Fruit fly (Drosophila melanogaster) whole organism, embryonic: Measurements from ENCODE around the gene Cyp12a5.

Experiments
- CG11456 ChIP-seq: fragments of 200-800 bp; sonication (Bioruptor generic); IDR thresholded peaks from 3 replicates; pipeline ENCODE4 v1.3.6; 2022; ENCODE audit warnings: missing biosample characterization, missing genetic modification characterization
- CG12391 ChIP-seq: fragments of 200-800 bp; sonication (Bioruptor generic); optimal IDR thresholded peaks from 3 replicates; lab custom pipeline; 2018; ENCODE audit warnings: missing biosample characterization, mild to moderate bottlenecking, missing genetic modification characterization, moderate library complexity
- CG1603 ChIP-seq: fragments of 200-800 bp; sonication (Bioruptor generic); optimal IDR thresholded peaks from 2 replicates; lab custom pipeline; 2019; ENCODE audit warnings: missing biosample characterization, mild to moderate bottlenecking, missing genetic modification characterization, moderate library complexity
- CG2116 ChIP-seq: fragments of 200-800 bp; sonication (Bioruptor generic); optimal IDR thresholded peaks from 3 replicates; lab custom pipeline; 2018; ENCODE audit warnings: missing biosample characterization, mild to moderate bottlenecking, missing genetic modification characterization
- CG31441 ChIP-seq: fragments of 200-800 bp; sonication (Bioruptor generic); IDR thresholded peaks from 2 replicates; pipeline ENCODE4 v1.3.6; 2022; ENCODE audit warnings: missing biosample characterization, missing genetic modification characterization
- CG3281 ChIP-seq: fragments of 200-800 bp; sonication (Bioruptor generic); optimal IDR thresholded peaks from 3 replicates; lab custom pipeline; 2017; ENCODE audit warnings: missing biosample characterization, mild to moderate bottlenecking, missing genetic modification characterization
- CG33213 ChIP-seq: fragments of 200-800 bp; sonication (Bioruptor generic); optimal IDR thresholded peaks from 3 replicates; lab custom pipeline; 2016; ENCODE audit warnings: missing biosample characterization, missing genetic modification characterization
- CG33557 ChIP-seq: fragments of 200-800 bp; sonication (Bioruptor generic); optimal IDR thresholded peaks from 2 replicates; lab custom pipeline; 2019; ENCODE audit warnings: missing biosample characterization, mild to moderate bottlenecking, missing genetic modification characterization, moderate library complexity
- CG34422 ChIP-seq: fragments of 200-800 bp; sonication (Bioruptor generic); IDR thresholded peaks from 3 replicates; pipeline ENCODE4 v1.3.6; 2022; ENCODE audit warnings: missing biosample characterization, missing genetic modification characterization
- CG3847 ChIP-seq: fragments of 200-800 bp; sonication (Bioruptor generic); IDR thresholded peaks from 2 replicates; pipeline ENCODE4 v1.3.6; 2022; ENCODE audit warnings: missing biosample characterization, missing genetic modification characterization
- CG4854 ChIP-seq: fragments of 200-800 bp; sonication (Bioruptor generic); optimal IDR thresholded peaks from 2 replicates; lab custom pipeline; 2016; ENCODE audit warnings: missing biosample characterization, missing genetic modification characterization, inconsistent platforms
- CG8765 ChIP-seq: fragments of 200-800 bp; sonication (Bioruptor generic); IDR thresholded peaks from 2 replicates; pipeline ENCODE4 v1.3.6; 2022; ENCODE audit warnings: missing biosample characterization, missing genetic modification characterization
- CkIIα-i1 ChIP-seq: fragments of 200-800 bp; sonication (Bioruptor generic); IDR thresholded peaks from 2 replicates; pipeline ENCODE4 v1.3.6; 2022; ENCODE audit warnings: missing biosample characterization, missing genetic modification characterization
- H15 ChIP-seq: fragments of 200-800 bp; sonication (Bioruptor generic); IDR thresholded peaks from 3 replicates; pipeline ENCODE4 v1.3.6; 2022; ENCODE audit warnings: missing biosample characterization, missing genetic modification characterization
- HLH54F ChIP-seq: fragments of 200-800 bp; sonication (Bioruptor generic); optimal IDR thresholded peaks from 3 replicates; lab custom pipeline; 2016; ENCODE audit warnings: missing biosample characterization, missing genetic modification characterization
- HmgD ChIP-seq: fragments of 200-800 bp; sonication (Bioruptor generic); optimal IDR thresholded peaks from 3 replicates; lab custom pipeline; 2016; ENCODE audit warnings: missing biosample characterization, missing genetic modification characterization
- Hmr ChIP-seq: fragments of 200-800 bp; sonication (Bioruptor generic); optimal IDR thresholded peaks from 3 replicates; lab custom pipeline; 2017; ENCODE audit warnings: mild to moderate bottlenecking, missing biosample characterization, missing genetic modification reagents, missing genetic modification characterization
- Lhr ChIP-seq: fragments of 200-800 bp; sonication (Bioruptor generic); optimal IDR thresholded peaks from 3 replicates; lab custom pipeline; 2017; ENCODE audit warnings: mild to moderate bottlenecking, missing biosample characterization, missing genetic modification reagents, missing genetic modification characterization
- MESR4 ChIP-seq: fragments of 200-800 bp; sonication (Bioruptor generic); optimal IDR thresholded peaks from 2 replicates; lab custom pipeline; 2018; ENCODE audit warnings: missing biosample characterization, mild to moderate bottlenecking, missing genetic modification characterization, moderate library complexity
- Myb ChIP-seq: fragments of 200-800 bp; sonication (Bioruptor generic); optimal IDR thresholded peaks from 2 replicates; lab custom pipeline; 2016; ENCODE audit warnings: missing biosample characterization, missing genetic modification characterization
- Neu2 ChIP-seq: fragments of 200-800 bp; sonication (Bioruptor generic); optimal IDR thresholded peaks from 3 replicates; lab custom pipeline; 2016; ENCODE audit warnings: missing biosample characterization, missing genetic modification characterization, borderline replicate concordance
- Optix ChIP-seq: fragments of 200-800 bp; sonication (Bioruptor generic); IDR thresholded peaks from 3 replicates; pipeline ENCODE4 v1.3.6; 2022; ENCODE audit warnings: missing biosample characterization, missing genetic modification characterization
- Pdp1 ChIP-seq, 2 experiments: fragments of 200-800 bp; sonication (Bioruptor generic); optimal IDR thresholded peaks; 3 replicates each; lab custom pipeline; 2016; ENCODE audit warnings: missing biosample characterization in 2 of 2, missing genetic modification characterization in 2 of 2, mild to moderate bottlenecking in 1 of 2, moderate library complexity in 1 of 2
- Rfx ChIP-seq: fragments of 200-800 bp; sonication (Bioruptor generic); IDR thresholded peaks from 2 replicates; pipeline ENCODE4 v1.3.6; 2022; ENCODE audit warnings: missing biosample characterization, missing genetic modification characterization
- Six4 ChIP-seq: fragments of 200-800 bp; sonication (Bioruptor generic); optimal IDR thresholded peaks from 2 replicates; lab custom pipeline; 2016; ENCODE audit warnings: missing biosample characterization, missing genetic modification characterization
- Ssrp ChIP-seq: fragments of 200-800 bp; sonication (Bioruptor generic); optimal IDR thresholded peaks from 2 replicates; lab custom pipeline; 2018; ENCODE audit warnings: missing biosample characterization, mild to moderate bottlenecking, missing genetic modification characterization, moderate library complexity
- Vsx1 ChIP-seq: fragments of 200-800 bp; sonication (Bioruptor generic); optimal IDR thresholded peaks from 2 replicates; lab custom pipeline; 2017; ENCODE audit warnings: missing biosample characterization, mild to moderate bottlenecking, missing genetic modification characterization, missing genetic modification reagents
- YL-1 ChIP-seq: fragments of 200-800 bp; sonication (Bioruptor generic); optimal IDR thresholded peaks from 3 replicates; lab custom pipeline; 2017; ENCODE audit warnings: missing biosample characterization, mild to moderate bottlenecking, missing genetic modification characterization
- aop ChIP-seq: fragments of 200-800 bp; sonication (Bioruptor generic); IDR thresholded peaks from 2 replicates; pipeline ENCODE4 v1.3.6; 2022; ENCODE audit warnings: missing biosample characterization, missing genetic modification characterization
- bigmax ChIP-seq: fragments of 200-800 bp; sonication (Bioruptor generic); optimal IDR thresholded peaks from 2 replicates; lab custom pipeline; 2018; ENCODE audit warnings: missing biosample characterization, mild to moderate bottlenecking, missing genetic modification characterization
- cg ChIP-seq: fragments of 200-800 bp; sonication (Bioruptor generic); optimal IDR thresholded peaks from 3 replicates; lab custom pipeline; 2019; ENCODE audit warnings: missing biosample characterization, mild to moderate bottlenecking, missing genetic modification characterization, moderate library complexity
- crp ChIP-seq, 2 experiments: fragments of 200-800 bp; sonication (Bioruptor generic); optimal IDR thresholded peaks; 2 replicates in 1 of 2; 3 replicates in 1 of 2; lab custom pipeline; 2017; ENCODE audit warnings: missing biosample characterization in 2 of 2, missing genetic modification characterization in 2 of 2, mild to moderate bottlenecking in 1 of 2, moderate library complexity in 1 of 2
- dm ChIP-seq: fragments of 200-800 bp; sonication (Bioruptor generic); optimal IDR thresholded peaks from 3 replicates; lab custom pipeline; 2016; ENCODE audit warnings: missing biosample characterization, missing genetic modification characterization
- dpn ChIP-seq, 2 experiments: fragments of 200-800 bp; sonication (Bioruptor generic); optimal IDR thresholded peaks; 3 replicates each; lab custom pipeline; 2016; ENCODE audit warnings: missing biosample characterization in 2 of 2, missing genetic modification characterization in 2 of 2
- eve ChIP-seq, 2 experiments: fragments of >200 bp; optimal IDR thresholded peaks; 2 replicates each; lab custom pipeline; 2017; ENCODE audit warnings: missing biosample characterization in 2 of 2, missing genetic modification characterization in 2 of 2
- exex ChIP-seq: fragments of 200-800 bp; sonication (Bioruptor generic); optimal IDR thresholded peaks from 4 replicates; lab custom pipeline; 2018; ENCODE audit warnings: missing biosample characterization, mild to moderate bottlenecking, missing genetic modification characterization, moderate library complexity
- fu2 ChIP-seq: fragments of 200-800 bp; sonication (Bioruptor generic); optimal IDR thresholded peaks from 2 replicates; lab custom pipeline; 2016; ENCODE audit warnings: missing biosample characterization, missing genetic modification characterization
- maf-S ChIP-seq: fragments of 200-800 bp; sonication (Bioruptor generic); optimal IDR thresholded peaks from 2 replicates; lab custom pipeline; 2016; ENCODE audit warnings: missing biosample characterization, missing genetic modification characterization
- mld ChIP-seq: fragments of 200-800 bp; sonication (Bioruptor generic); IDR thresholded peaks from 3 replicates; pipeline ENCODE4 v1.3.6; 2022; ENCODE audit warnings: missing biosample characterization, missing genetic modification characterization; ENCODE audit not compliant: partially characterized antibody
- phol ChIP-seq: fragments of 200-800 bp; sonication (Bioruptor generic); optimal IDR thresholded peaks from 3 replicates; lab custom pipeline; 2018; ENCODE audit warnings: missing biosample characterization, mild to moderate bottlenecking, missing genetic modification characterization, moderate library complexity
- pita ChIP-seq: fragments of 200-800 bp; sonication (Bioruptor generic); optimal IDR thresholded peaks from 2 replicates; lab custom pipeline; 2017; ENCODE audit warnings: missing biosample characterization, mild to moderate bottlenecking, missing genetic modification characterization
- pnt ChIP-seq: fragments of 200-800 bp; sonication (Bioruptor generic); optimal IDR thresholded peaks from 3 replicates; lab custom pipeline; 2016; ENCODE audit warnings: missing biosample characterization, missing genetic modification characterization
- salm ChIP-seq: fragments of 200-800 bp; sonication (Bioruptor generic); optimal IDR thresholded peaks from 2 replicates; lab custom pipeline; 2018; ENCODE audit warnings: missing biosample characterization, mild to moderate bottlenecking, missing genetic modification characterization
- sd ChIP-seq: fragments of 200-800 bp; sonication (Bioruptor generic); optimal IDR thresholded peaks from 3 replicates; lab custom pipeline; 2018; ENCODE audit warnings: missing biosample characterization, mild to moderate bottlenecking, missing genetic modification characterization, moderate library complexity
- sens ChIP-seq: fragments of 200-800 bp; sonication (Bioruptor generic); peaks from one replicate; lab custom pipeline; 2016; ENCODE audit warnings: missing biosample characterization, missing genetic modification characterization
- stwl ChIP-seq: fragments of 200-800 bp; sonication (Bioruptor generic); optimal IDR thresholded peaks from 3 replicates; lab custom pipeline; 2018; ENCODE audit warnings: missing biosample characterization, mild to moderate bottlenecking, missing genetic modification characterization, moderate library complexity
- sug ChIP-seq: fragments of 200-800 bp; optimal IDR thresholded peaks from 2 replicates; lab custom pipeline; 2019; ENCODE audit warnings: missing biosample characterization, mild to moderate bottlenecking, missing genetic modification characterization, moderate library complexity
- ttk ChIP-seq: fragments of 200-800 bp; sonication (Bioruptor generic); IDR thresholded peaks from 2 replicates; pipeline ENCODE4 v2.1.2; 2022; ENCODE audit warnings: missing biosample characterization, missing genetic modification characterization
- unc-4 ChIP-seq: fragments of 200-800 bp; sonication (Bioruptor generic); IDR thresholded peaks from 2 replicates; pipeline ENCODE4 v1.3.6; 2022; ENCODE audit warnings: missing biosample characterization, missing genetic modification characterization; ENCODE audit not compliant: partially characterized antibody
- zen ChIP-seq: fragments of 200-800 bp; sonication (Bioruptor generic); optimal IDR thresholded peaks from 3 replicates; lab custom pipeline; 2018; ENCODE audit warnings: missing biosample characterization, mild to moderate bottlenecking, missing genetic modification characterization, moderate library complexity

Cyp12a5 gene

dm6 chr3R:19094799-19095418 lies 37.5 kb upstream of the Cyp12a5 start, which contains the start of the genes mRpL55 and ATPsynD:
Gene mRpL55, minus strand, starts transcription at chr3R:19094905.
Gene ATPsynD, plus strand, starts transcription at chr3R:19095000.
- TF ChIP-seq crp (GFP tag; optimal IDR thresholded peaks at IDR 0.05; lab: Kevin White, UChicago): peak; percentile 27 to 90
- TF ChIP-seq Neu2 (GFP tag; lab: Kevin White, UChicago): no peak
- TF ChIP-seq pnt (GFP tag; lab: Kevin White, UChicago): no peak
- peak; percentile 42 for TF ChIP-seq zen (tag; lab: Kevin White, UChicago)
- peak; percentile 40 for TF ChIP-seq CG33213 (GFP tag; lab: Kevin White, UChicago)
- TF ChIP-seq exex (tag; lab: Kevin White, UChicago): peak; percentile 32
- TF ChIP-seq Ssrp (tag; lab: Kevin White, UChicago): no peak
- TF ChIP-seq fu2 (GFP tag; lab: Kevin White, UChicago): peak; percentile 9
- no peak for TF ChIP-seq ttk (GFP tag; lab: Robert Waterston, UW)
- peak; percentile 28 for TF ChIP-seq HmgD (GFP tag; lab: Kevin White, UChicago)
- peak; percentile 38 for TF ChIP-seq Rfx
- TF ChIP-seq HLH54F (GFP tag; lab: Kevin White, UChicago): no peak
- peak; percentile 89 for TF ChIP-seq YL-1
- TF ChIP-seq sens: peak; percentile 70
- peak; percentile 1 for TF ChIP-seq salm (tag; lab: Kevin White, UChicago)
- TF ChIP-seq Six4 (GFP tag; lab: Kevin White, UChicago): no peak
- TF ChIP-seq cg (GFP tag; lab: Kevin White, UChicago): no peak
- peak; percentile 56 for TF ChIP-seq Vsx1 (GFP tag; lab: Kevin White, UChicago)
- TF ChIP-seq dpn (GFP tag; optimal IDR thresholded peaks at IDR 0.05; lab: Kevin White, UChicago): peak in 1 of 2 experiments; percentile 14
- TF ChIP-seq MESR4 (GFP tag; lab: Kevin White, UChicago): peak; percentile 87
- no peak for TF ChIP-seq Optix
- no peak for TF ChIP-seq aop (GFP tag; lab: Robert Waterston, UW)
- peak; percentile 38 for TF ChIP-seq Lhr (GFP tag; lab: Kevin White, UChicago)
- TF ChIP-seq CG2116 (GFP tag; lab: Kevin White, UChicago): no peak
- peak; percentile 9 for TF ChIP-seq CG33557
- TF ChIP-seq sug (tag; lab: Kevin White, UChicago): no peak
- peak; percentile 27 for TF ChIP-seq Myb (GFP tag; lab: Kevin White, UChicago)
- peak; percentile 64 for TF ChIP-seq CG1603 (tag; lab: Kevin White, UChicago)
- peak; percentile 76 for TF ChIP-seq CG3847 (GFP tag; lab: Robert Waterston, UW)
- 0 out of 3 replicates have a peak, but pooled peaks have one; percentile 38 for TF ChIP-seq mld (GFP tag; lab: Robert Waterston, UW)
- TF ChIP-seq phol (tag; lab: Kevin White, UChicago): peak; percentile 13
- peak; percentile 9 for TF ChIP-seq CG3281 (GFP tag; lab: Kevin White, UChicago)
- no peak for TF ChIP-seq pita
- TF ChIP-seq dm (GFP tag; lab: Kevin White, UChicago): peak; percentile 56
- peak in 1 of 2 experiments; percentile 22 for TF ChIP-seq eve (GFP tag; optimal IDR thresholded peaks at IDR 0.05; lab: Kevin White, UChicago)
- TF ChIP-seq CG31441 (GFP tag; lab: Robert Waterston, UW): no peak
- no peak for TF ChIP-seq maf-S (GFP tag; lab: Kevin White, UChicago)
- TF ChIP-seq CG4854 (GFP tag; lab: Kevin White, UChicago): no peak
- peak; percentile 44; the same call in 1 of the 3 replicates for TF ChIP-seq CG34422 (GFP tag; lab: Robert Waterston, UW)
- TF ChIP-seq CkIIα-i1 (GFP tag; lab: Robert Waterston, UW): no peak
- TF ChIP-seq sd (tag; lab: Kevin White, UChicago): peak; percentile 49
- TF ChIP-seq bigmax (GFP tag; lab: Kevin White, UChicago): peak; percentile 56
- peak; percentile 70 for TF ChIP-seq stwl (tag; lab: Kevin White, UChicago)
- TF ChIP-seq Hmr (GFP tag; lab: Kevin White, UChicago): peak; percentile 31
- no peak for TF ChIP-seq CG11456 (GFP tag; lab: Robert Waterston, UW)
- peak in 1 of 2 experiments; percentile 97 for TF ChIP-seq Pdp1 (GFP tag; optimal IDR thresholded peaks at IDR 0.05; lab: Kevin White, UChicago)
- TF ChIP-seq H15: no peak
- peak; percentile 17 for TF ChIP-seq CG12391
- no peak for TF ChIP-seq CG8765 (GFP tag; lab: Robert Waterston, UW)
- TF ChIP-seq unc-4: no peak
